Worm (Caenorhabditis elegans) whole organism, late embryonic: ENCODE measurements around the gene F59A1.6.

Experiments used
- ceh-18 ChIP-seq: sonication (generic microtip); optimal IDR thresholded peaks from 2 replicates; lab custom pipeline; 2016; ENCODE audit warnings: missing genetic modification characterization, missing compliant biosample characterization
- ceh-30 ChIP-seq: fragments of 150-350 bp; optimal IDR thresholded peaks from 2 replicates; lab custom pipeline; 2014; ENCODE audit warnings: missing biosample characterization, missing genetic modification characterization
- ceh-45 ChIP-seq: fragments of 200-800 bp; sonication (Bioruptor generic); IDR thresholded peaks from 2 replicates; pipeline ENCODE4 v1.3.6; 2022; ENCODE audit warnings: missing genetic modification reagents, missing genetic modification characterization, missing compliant biosample characterization
- ceh-9 ChIP-seq: sonication (generic microtip); optimal IDR thresholded peaks from 2 replicates; lab custom pipeline; 2016; ENCODE audit warnings: mild to moderate bottlenecking, missing genetic modification characterization, inconsistent platforms, missing compliant biosample characterization
- dmd-4 ChIP-seq: sonication (generic microtip); optimal IDR thresholded peaks from 2 replicates; lab custom pipeline; 2016; ENCODE audit warnings: borderline replicate concordance, missing genetic modification characterization, missing compliant biosample characterization
- fkh-10 ChIP-seq: fragments of 150-350 bp; optimal IDR thresholded peaks from 2 replicates; lab custom pipeline; 2014; ENCODE audit warnings: missing biosample characterization, missing genetic modification reagents, missing genetic modification characterization
- npax-4 ChIP-seq: sonication (generic microtip); optimal IDR thresholded peaks from 2 replicates; lab custom pipeline; 2016; ENCODE audit warnings: missing genetic modification characterization, missing compliant biosample characterization
- odd-2 ChIP-seq: sonication (generic microtip); optimal IDR thresholded peaks from 2 replicates; lab custom pipeline; 2017; ENCODE audit warnings: antibody characterized with exemption, mild to moderate bottlenecking, missing genetic modification characterization, missing compliant biosample characterization
- pha-4 ChIP-seq: fragments of 150-350 bp; optimal IDR thresholded peaks from 2 replicates; lab custom pipeline; 2018; ENCODE audit warnings: missing biosample characterization, missing genetic modification reagents, missing genetic modification characterization
- pqm-1 ChIP-seq: sonication (generic microtip); optimal IDR thresholded peaks from 2 replicates; lab custom pipeline; 2016; ENCODE audit warnings: missing genetic modification characterization, missing compliant biosample characterization
- rnt-1 ChIP-seq: sonication (generic microtip); optimal IDR thresholded peaks from 2 replicates; lab custom pipeline; 2016; ENCODE audit warnings: missing genetic modification characterization, missing compliant biosample characterization
- unc-55 ChIP-seq: sonication (generic microtip); optimal IDR thresholded peaks from 2 replicates; lab custom pipeline; 2017; ENCODE audit warnings: missing biosample characterization, missing genetic modification reagents, missing genetic modification characterization

- no peak for TF ChIP-seq fkh-10
- TF ChIP-seq pha-4 (tag; lab: Kevin White, UChicago): no peak
- no peak for TF ChIP-seq npax-4 (tag; lab: Kevin White, UChicago)
- TF ChIP-seq rnt-1 (tag; lab: Kevin White, UChicago): no peak
- TF ChIP-seq ceh-45 (GFP tag; lab: Robert Waterston, UW): no peak
- no peak for TF ChIP-seq pqm-1
- TF ChIP-seq odd-2 (tag; lab: Kevin White, UChicago): no peak
- no peak for TF ChIP-seq ceh-18 (tag; lab: Kevin White, UChicago)
- no peak for TF ChIP-seq dmd-4 (tag; lab: Kevin White, UChicago)
- TF ChIP-seq ceh-30 (tag; lab: Kevin White, UChicago): no peak
- TF ChIP-seq unc-55: no peak
- TF ChIP-seq ceh-9 (tag; lab: Kevin White, UChicago): no peak
Measured at ce11 chrV:17722553-17722952, 37.6 kb downstream of the F59A1.6 start.
